Fruit fly (Drosophila melanogaster) whole organism, embryonic: ENCODE measurements around the gene CG32036.

Source experiments
- CG10267 ChIP-seq: fragments of 200-800 bp; sonication (Bioruptor generic); optimal IDR thresholded peaks from 2 replicates; lab custom pipeline; 2018; ENCODE audit warnings: missing biosample characterization, mild to moderate bottlenecking, missing genetic modification characterization, moderate library complexity
- CG10274 ChIP-seq: fragments of 200-800 bp; sonication (Bioruptor generic); optimal IDR thresholded peaks from 3 replicates; lab custom pipeline; 2017; ENCODE audit warnings: missing biosample characterization, mild to moderate bottlenecking, missing genetic modification characterization
- CG10366 ChIP-seq: fragments of 200-800 bp; sonication (Bioruptor generic); IDR thresholded peaks from 2 replicates; pipeline ENCODE4 v1.3.6; 2022; ENCODE audit warnings: missing biosample characterization, missing genetic modification characterization
- CG10565 ChIP-seq: fragments of 200-800 bp; sonication (Bioruptor generic); optimal IDR thresholded peaks from 3 replicates; lab custom pipeline; 2016; ENCODE audit warnings: missing biosample characterization, mild to moderate bottlenecking, missing genetic modification characterization
- CG12071 ChIP-seq: fragments of 200-800 bp; sonication (Bioruptor generic); optimal IDR thresholded peaks from 3 replicates; lab custom pipeline; 2018; ENCODE audit warnings: missing biosample characterization, mild to moderate bottlenecking, missing genetic modification characterization
- CG12219 ChIP-seq: fragments of 200-800 bp; sonication (Bioruptor generic); optimal IDR thresholded peaks from 3 replicates; lab custom pipeline; 2018; ENCODE audit warnings: missing biosample characterization, mild to moderate bottlenecking, missing genetic modification characterization
- CG12391 ChIP-seq: fragments of 200-800 bp; sonication (Bioruptor generic); optimal IDR thresholded peaks from 3 replicates; lab custom pipeline; 2018; ENCODE audit warnings: missing biosample characterization, mild to moderate bottlenecking, missing genetic modification characterization, moderate library complexity
- CG15269 ChIP-seq: fragments of 200-800 bp; sonication (Bioruptor generic); optimal IDR thresholded peaks from 2 replicates; lab custom pipeline; 2018; ENCODE audit warnings: missing biosample characterization, mild to moderate bottlenecking, missing genetic modification characterization, moderate library complexity
- CG1603 ChIP-seq: fragments of 200-800 bp; sonication (Bioruptor generic); optimal IDR thresholded peaks from 2 replicates; lab custom pipeline; 2019; ENCODE audit warnings: missing biosample characterization, mild to moderate bottlenecking, missing genetic modification characterization, moderate library complexity
- CG34224 ChIP-seq: fragments of 200-800 bp; sonication (Bioruptor generic); IDR thresholded peaks from 3 replicates; pipeline ENCODE4 v1.3.6; 2022; ENCODE audit warnings: missing biosample characterization, missing genetic modification characterization; ENCODE audit not compliant: partially characterized antibody
- CG4617 ChIP-seq: fragments of 200-800 bp; sonication (Bioruptor generic); optimal IDR thresholded peaks from 3 replicates; lab custom pipeline; 2016; ENCODE audit warnings: missing biosample characterization, missing genetic modification characterization, borderline replicate concordance
- CG5245 ChIP-seq: fragments of 200-800 bp; sonication (Bioruptor generic); optimal IDR thresholded peaks from 3 replicates; lab custom pipeline; 2016; ENCODE audit warnings: missing biosample characterization, missing genetic modification characterization
- CG6654 ChIP-seq: fragments of 200-800 bp; sonication (Bioruptor generic); optimal IDR thresholded peaks from 2 replicates; lab custom pipeline; 2017; ENCODE audit warnings: missing biosample characterization, mild to moderate bottlenecking, missing genetic modification characterization
- CG6854 ChIP-seq: fragments of 200-800 bp; sonication (Bioruptor generic); optimal IDR thresholded peaks from 3 replicates; lab custom pipeline; 2017; ENCODE audit warnings: missing biosample characterization, mild to moderate bottlenecking, missing genetic modification characterization
- CG8290 ChIP-seq, 3 experiments: fragments of 200-800 bp; sonication (Bioruptor generic); optimal IDR thresholded peaks; 2 replicates each; lab custom pipeline; 2016 to 2019; ENCODE audit warnings: missing biosample characterization in 3 of 3, missing genetic modification characterization in 3 of 3, mild to moderate bottlenecking in 2 of 3, moderate library complexity in 1 of 3
- CG9817 ChIP-seq: fragments of 200-800 bp; sonication (Bioruptor generic); optimal IDR thresholded peaks from 2 replicates; lab custom pipeline; 2018; ENCODE audit warnings: missing biosample characterization, mild to moderate bottlenecking, missing genetic modification characterization, moderate library complexity
- Dad ChIP-seq: fragments of 200-800 bp; sonication (Bioruptor generic); optimal IDR thresholded peaks from 3 replicates; lab custom pipeline; 2016; ENCODE audit warnings: missing biosample characterization, missing genetic modification characterization
- Dek ChIP-seq: fragments of 200-800 bp; sonication (Bioruptor generic); optimal IDR thresholded peaks from 3 replicates; lab custom pipeline; 2019; ENCODE audit warnings: missing biosample characterization, mild to moderate bottlenecking, missing genetic modification characterization, moderate library complexity
- Dp ChIP-seq: fragments of 200-800 bp; sonication (Bioruptor generic); optimal IDR thresholded peaks from 2 replicates; lab custom pipeline; 2018; ENCODE audit warnings: missing biosample characterization, mild to moderate bottlenecking, missing genetic modification characterization, moderate library complexity
- E2f2 ChIP-seq: fragments of 200-800 bp; sonication (Bioruptor generic); IDR thresholded peaks from 2 replicates; pipeline ENCODE4 v1.3.6; 2022; ENCODE audit warnings: missing biosample characterization, missing genetic modification characterization
- HHEX ChIP-seq: fragments of 200-800 bp; sonication (Bioruptor generic); optimal IDR thresholded peaks from 3 replicates; lab custom pipeline; 2017; ENCODE audit warnings: missing biosample characterization, mild to moderate bottlenecking, missing genetic modification characterization, missing genetic modification reagents
- Kr ChIP-seq: fragments of 200-800 bp; sonication (Bioruptor generic); optimal IDR thresholded peaks from 2 replicates; lab custom pipeline; 2017; ENCODE audit warnings: missing biosample characterization, mild to moderate bottlenecking, missing genetic modification characterization
- MTF-1 ChIP-seq: fragments of 200-800 bp; sonication (Bioruptor generic); optimal IDR thresholded peaks from 2 replicates; lab custom pipeline; 2018; ENCODE audit warnings: missing biosample characterization, mild to moderate bottlenecking, missing genetic modification characterization, borderline replicate concordance
- NfI ChIP-seq: fragments of 200-800 bp; sonication (Bioruptor generic); optimal IDR thresholded peaks from 3 replicates; lab custom pipeline; 2018; ENCODE audit warnings: missing biosample characterization, mild to moderate bottlenecking, missing genetic modification characterization, moderate library complexity
- Oaz ChIP-seq: fragments of 200-800 bp; sonication (Bioruptor generic); IDR thresholded peaks from 2 replicates; pipeline ENCODE4 v1.3.6; 2022; ENCODE audit warnings: missing biosample characterization, missing genetic modification characterization
- Opbp ChIP-seq: fragments of 200-800 bp; sonication (Bioruptor generic); IDR thresholded peaks from 3 replicates; pipeline ENCODE4 v1.3.6; 2022; ENCODE audit warnings: missing biosample characterization, missing genetic modification characterization; ENCODE audit not compliant: partially characterized antibody
- Optix ChIP-seq: fragments of 200-800 bp; sonication (Bioruptor generic); IDR thresholded peaks from 3 replicates; pipeline ENCODE4 v1.3.6; 2022; ENCODE audit warnings: missing biosample characterization, missing genetic modification characterization
- amos ChIP-seq: fragments of 200-800 bp; sonication (Bioruptor generic); IDR thresholded peaks from 2 replicates; pipeline ENCODE4 v1.3.6; 2022; ENCODE audit warnings: missing biosample characterization, missing genetic modification characterization; ENCODE audit not compliant: partially characterized antibody
- cato ChIP-seq: fragments of 200-800 bp; sonication (Bioruptor generic); optimal IDR thresholded peaks from 2 replicates; lab custom pipeline; 2016; ENCODE audit warnings: missing biosample characterization, missing genetic modification characterization, borderline replicate concordance
- chif ChIP-seq, 2 experiments: fragments of 200-800 bp; sonication (Bioruptor generic); optimal IDR thresholded peaks; 3 replicates each; lab custom pipeline; 2016; ENCODE audit warnings: missing biosample characterization in 2 of 2, missing genetic modification characterization in 2 of 2
- danr ChIP-seq: fragments of 200-800 bp; sonication (Bioruptor generic); IDR thresholded peaks from 2 replicates; pipeline ENCODE4 v1.3.6; 2022; ENCODE audit warnings: missing biosample characterization, missing genetic modification characterization
- emc ChIP-seq: fragments of 200-800 bp; sonication (Bioruptor generic); optimal IDR thresholded peaks from 2 replicates; lab custom pipeline; 2016; ENCODE audit warnings: missing biosample characterization, missing genetic modification characterization
- fd3F ChIP-seq: fragments of 200-800 bp; sonication (Bioruptor generic); optimal IDR thresholded peaks from 2 replicates; lab custom pipeline; 2018; ENCODE audit warnings: missing biosample characterization, mild to moderate bottlenecking, missing genetic modification characterization, moderate library complexity
- hbn ChIP-seq: fragments of 200-800 bp; sonication (Bioruptor generic); IDR thresholded peaks from 2 replicates; pipeline ENCODE4 v1.3.6; 2022; ENCODE audit warnings: missing biosample characterization, missing genetic modification characterization; ENCODE audit not compliant: partially characterized antibody
- lola ChIP-seq, 3 experiments: fragments of >200 bp in 2 of 3; fragments of 200-800 bp in 1 of 3; sonication (Bioruptor generic) in 1 of 3; optimal IDR thresholded peaks; 2 replicates each; lab custom pipeline; 2017 to 2019; ENCODE audit warnings: missing biosample characterization in 3 of 3, missing genetic modification characterization in 3 of 3, mild to moderate bottlenecking in 1 of 3, moderate library complexity in 1 of 3
- luna ChIP-seq: fragments of 200-800 bp; sonication (Bioruptor generic); optimal IDR thresholded peaks from 2 replicates; lab custom pipeline; 2016; ENCODE audit warnings: missing biosample characterization, missing genetic modification characterization
- phol ChIP-seq: fragments of 200-800 bp; sonication (Bioruptor generic); optimal IDR thresholded peaks from 3 replicates; lab custom pipeline; 2018; ENCODE audit warnings: missing biosample characterization, mild to moderate bottlenecking, missing genetic modification characterization, moderate library complexity
- pum ChIP-seq: fragments of 200-800 bp; sonication (Bioruptor generic); optimal IDR thresholded peaks from 2 replicates; lab custom pipeline; 2016; ENCODE audit warnings: missing biosample characterization, missing genetic modification characterization
- ranshi ChIP-seq: fragments of 200-800 bp; sonication (Bioruptor generic); IDR thresholded peaks from 2 replicates; pipeline ENCODE4 v1.3.6; 2022; ENCODE audit warnings: missing biosample characterization, missing genetic modification characterization
- ro ChIP-seq: fragments of 200-800 bp; sonication (Bioruptor generic); IDR thresholded peaks from 2 replicates; pipeline ENCODE4 v1.3.6; 2022; ENCODE audit warnings: missing biosample characterization, missing genetic modification characterization
- salm ChIP-seq: fragments of 200-800 bp; sonication (Bioruptor generic); optimal IDR thresholded peaks from 2 replicates; lab custom pipeline; 2018; ENCODE audit warnings: missing biosample characterization, mild to moderate bottlenecking, missing genetic modification characterization
- schlank ChIP-seq: fragments of 200-800 bp; sonication (Bioruptor generic); optimal IDR thresholded peaks from 2 replicates; lab custom pipeline; 2018; ENCODE audit warnings: missing biosample characterization, mild to moderate bottlenecking, missing genetic modification characterization
- scrt ChIP-seq: fragments of 200-800 bp; sonication (Bioruptor generic); optimal IDR thresholded peaks from 2 replicates; lab custom pipeline; 2018; ENCODE audit warnings: missing biosample characterization, mild to moderate bottlenecking, missing genetic modification characterization, moderate library complexity
- sd ChIP-seq: fragments of 200-800 bp; sonication (Bioruptor generic); optimal IDR thresholded peaks from 3 replicates; lab custom pipeline; 2018; ENCODE audit warnings: missing biosample characterization, mild to moderate bottlenecking, missing genetic modification characterization, moderate library complexity
- slou ChIP-seq: fragments of 200-800 bp; sonication (Bioruptor generic); optimal IDR thresholded peaks from 3 replicates; lab custom pipeline; 2016; ENCODE audit warnings: missing biosample characterization, missing genetic modification characterization
- stc ChIP-seq: fragments of 200-800 bp; sonication (Bioruptor generic); IDR thresholded peaks from 2 replicates; pipeline ENCODE4 v1.3.6; 2022; ENCODE audit warnings: missing biosample characterization, missing genetic modification characterization
- toy ChIP-seq: fragments of 200-800 bp; sonication (Bioruptor generic); IDR thresholded peaks from 2 replicates; pipeline ENCODE4 v1.3.6; 2022; ENCODE audit warnings: missing biosample characterization, missing genetic modification characterization
- trem ChIP-seq: fragments of 200-800 bp; optimal IDR thresholded peaks from 3 replicates; lab custom pipeline; 2019; ENCODE audit warnings: missing biosample characterization, mild to moderate bottlenecking, missing genetic modification characterization, moderate library complexity

The CG32036 gene

DNA sequence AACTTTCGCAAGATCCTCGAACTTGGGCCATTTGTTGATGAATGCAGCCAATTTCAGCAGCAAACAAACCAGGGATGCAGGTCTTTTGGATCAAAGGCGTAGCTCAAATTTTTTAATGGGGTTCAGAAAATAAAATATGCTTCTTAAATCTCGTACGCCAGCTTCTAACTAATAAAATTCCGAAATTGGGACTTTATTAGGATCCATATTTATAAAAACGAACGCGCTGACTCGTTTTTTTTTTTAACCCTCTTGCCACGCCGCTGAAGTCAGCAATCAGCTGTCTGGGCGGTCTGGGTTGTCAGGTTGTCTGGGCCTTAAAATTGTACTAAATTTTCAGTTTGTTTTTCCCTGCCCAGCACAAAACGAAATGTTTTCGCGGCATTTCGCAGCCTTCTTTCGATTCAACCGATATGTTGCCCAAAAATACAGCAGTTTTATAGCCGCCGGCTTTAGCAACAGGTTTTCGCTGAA lies 31.4 kb downstream of the CG32036 start, which contains the start of gene CG3437 (continued):
- TF ChIP-seq CG34224 (GFP tag; lab: Robert Waterston, UW) (peak; percentile 39; the same call in 1 of the 3 replicates), CG10565 (GFP tag; lab: Kevin White, UChicago) (peak; percentile 92), Optix (GFP tag; lab: Robert Waterston, UW) (peak; percentile 99), scrt (GFP tag; lab: Kevin White, UChicago) (peak; percentile 97), trem (tag; lab: Kevin White, UChicago) (peak; percentile 84), phol (tag; lab: Kevin White, UChicago) (peak; percentile 100), NfI (GFP tag; lab: Kevin White, UChicago) (peak; percentile 99), hbn (GFP tag; lab: Robert Waterston, UW) (no peak; the same call in 1 of the 2 replicates), Dp (peak; percentile 40), CG10267 (tag; lab: Kevin White, UChicago) (peak; percentile 94), Opbp (peak; percentile 48; the same call in 1 of the 3 replicates), chif (GFP tag; optimal IDR thresholded peaks at IDR 0.05; lab: Kevin White, UChicago) (peak; percentile 97 to 99), emc (GFP tag; lab: Kevin White, UChicago) (peak; percentile 97), slou (peak; percentile 95), cato (GFP tag; lab: Kevin White, UChicago) (peak; percentile 97), schlank (tag; lab: Kevin White, UChicago) (peak; percentile 96), toy (GFP tag; lab: Robert Waterston, UW) (peak; percentile 98), stc (GFP tag; lab: Robert Waterston, UW) (peak; percentile 99), E2f2 (GFP tag; lab: Robert Waterston, UW) (peak; percentile 89), CG12071 (GFP tag; lab: Kevin White, UChicago) (peak; percentile 99), Oaz (GFP tag; lab: Robert Waterston, UW) (peak; percentile 98), Dad (peak; percentile 99), MTF-1 (peak; percentile 97), CG10366 (GFP tag; lab: Robert Waterston, UW) (peak; percentile 99), pum (GFP tag; lab: Kevin White, UChicago) (peak; percentile 99), luna (GFP tag; lab: Kevin White, UChicago) (peak; percentile 90), sd (tag; lab: Kevin White, UChicago) (peak; percentile 96), CG10274 (GFP tag; lab: Kevin White, UChicago) (peak; percentile 93), CG1603 (tag; lab: Kevin White, UChicago) (peak; percentile 96), CG8290 (GFP tag; optimal IDR thresholded peaks at IDR 0.05; lab: Kevin White, UChicago) (peak; percentile 97), CG8290 (tag; optimal IDR thresholded peaks at IDR 0.05; lab: Kevin White, UChicago) (peak; percentile 96 to 98), CG6854 (GFP tag; lab: Kevin White, UChicago) (peak; percentile 98), fd3F (GFP tag; lab: Kevin White, UChicago) (peak; percentile 98), CG15269 (peak; percentile 99), HHEX (GFP tag; lab: Kevin White, UChicago) (peak; percentile 99), amos (GFP tag; lab: Robert Waterston, UW) (peak; percentile 44; the same call in 1 of the 2 replicates), CG12219 (GFP tag; lab: Kevin White, UChicago) (peak; percentile 98), ranshi (GFP tag; lab: Robert Waterston, UW) (peak; percentile 99), Kr (GFP tag; lab: Kevin White, UChicago) (peak; percentile 71), lola (GFP tag; optimal IDR thresholded peaks at IDR 0.05; lab: Kevin White, UChicago) (peak in 1 of 3 experiments; percentile 97), CG6654 (GFP tag; lab: Kevin White, UChicago) (peak; percentile 94), ro (GFP tag; lab: Robert Waterston, UW) (peak; percentile 98), salm (tag; lab: Kevin White, UChicago) (peak; percentile 97), CG12391 (tag; lab: Kevin White, UChicago) (peak; percentile 98), CG9817 (peak; percentile 99), Dek (tag; lab: Kevin White, UChicago) (peak; percentile 98), CG5245 (peak; percentile 97), CG4617 (GFP tag; lab: Kevin White, UChicago) (peak; percentile 98), danr (GFP tag; lab: Robert Waterston, UW) (peak; percentile 99)
